Worm (Caenorhabditis elegans) whole organism, L1 larva: ENCODE data around the gene nhr-20.

Experiments
- C04F5.9 ChIP-seq: sonication (generic microtip); optimal IDR thresholded peaks from 2 replicates; lab custom pipeline; 2016; ENCODE audit warnings: missing genetic modification characterization, missing compliant biosample characterization
- C16A3.4 ChIP-seq: fragments of 150-350 bp; optimal IDR thresholded peaks from 2 replicates; lab custom pipeline; 2014; ENCODE audit warnings: missing biosample characterization, missing genetic modification characterization
- C34B4.2 ChIP-seq: sonication (generic microtip); optimal IDR thresholded peaks from 2 replicates; lab custom pipeline; 2017; ENCODE audit warnings: mild to moderate bottlenecking, missing genetic modification characterization, missing compliant biosample characterization
- aha-1 ChIP-seq: fragments of 150-350 bp; optimal IDR thresholded peaks from 2 replicates; lab custom pipeline; 2014; ENCODE audit warnings: missing biosample characterization, missing genetic modification characterization
- alr-1 ChIP-seq: fragments of 200-800 bp; sonication (Bioruptor generic); optimal IDR thresholded peaks from 2 replicates; lab custom pipeline; 2018; ENCODE audit warnings: borderline replicate concordance, mild to moderate bottlenecking, missing genetic modification characterization, missing compliant biosample characterization
- ama-1 ChIP-seq: fragments of 150-350 bp; optimal IDR thresholded peaks from 2 replicates; lab custom pipeline; 2014
- blmp-1 ChIP-seq: fragments of 150-350 bp; optimal IDR thresholded peaks from 2 replicates; lab custom pipeline; 2014; ENCODE audit warnings: missing biosample characterization, missing genetic modification characterization
- ceh-63 ChIP-seq: fragments of 200-800 bp; sonication (Bioruptor generic); optimal IDR thresholded peaks from 2 replicates; lab custom pipeline; 2018; ENCODE audit warnings: mild to moderate bottlenecking, missing genetic modification characterization, missing compliant biosample characterization
- ces-1 ChIP-seq: fragments of 150-350 bp; optimal IDR thresholded peaks from 2 replicates; lab custom pipeline; 2014; ENCODE audit warnings: missing biosample characterization, missing genetic modification reagents, missing genetic modification characterization
- efl-3 ChIP-seq: fragments of 200-800 bp; sonication (Bioruptor generic); optimal IDR thresholded peaks from 2 replicates; lab custom pipeline; 2018; ENCODE audit warnings: mild to moderate bottlenecking, missing genetic modification characterization, missing compliant biosample characterization
- egl-13 ChIP-seq: sonication (generic microtip); optimal IDR thresholded peaks from 2 replicates; lab custom pipeline; 2016; ENCODE audit warnings: missing genotype, missing genetic modification reagents, missing genetic modification characterization, missing compliant biosample characterization
- elt-3 ChIP-seq, 6 experiments: fragments of 150-350 bp in 1 of 6; sonication (generic microtip); optimal IDR thresholded peaks; 2 replicates each; lab custom pipeline; 2017 to 2018; ENCODE audit warnings: missing biosample characterization in 6 of 6, missing genetic modification characterization in 6 of 6, inconsistent platforms in 1 of 6
- ets-5 ChIP-seq: fragments of 200-800 bp; sonication (Bioruptor generic); IDR thresholded peaks from 2 replicates; pipeline ENCODE4 v1.3.6; 2022; ENCODE audit warnings: missing genetic modification characterization, missing compliant biosample characterization
- fkh-10 ChIP-seq: sonication (generic microtip); optimal IDR thresholded peaks from 2 replicates; lab custom pipeline; 2017; ENCODE audit warnings: missing biosample characterization, missing genetic modification reagents, missing genetic modification characterization
- fkh-4 ChIP-seq: sonication (generic microtip); optimal IDR thresholded peaks from 2 replicates; lab custom pipeline; 2016; ENCODE audit warnings: missing compliant biosample characterization, missing genetic modification characterization, borderline replicate concordance
- grh-1 ChIP-seq: fragments of 200-800 bp; sonication (Bioruptor generic); IDR thresholded peaks from 2 replicates; pipeline ENCODE4 v1.3.6; 2022; ENCODE audit warnings: missing genetic modification reagents, missing genetic modification characterization, missing compliant biosample characterization
- hlh-17 ChIP-seq: fragments of 200-800 bp; sonication (Bioruptor generic); optimal IDR thresholded peaks from 2 replicates; lab custom pipeline; 2018; ENCODE audit warnings: missing genetic modification characterization, mild to moderate bottlenecking, missing compliant biosample characterization, moderate library complexity, borderline replicate concordance
- hpl-2 ChIP-seq: fragments of 150-350 bp; optimal IDR thresholded peaks from 2 replicates; lab custom pipeline; 2014; ENCODE audit warnings: missing biosample characterization, missing genetic modification reagents, missing genetic modification characterization
- irx-1 ChIP-seq: sonication (generic microtip); optimal IDR thresholded peaks from 2 replicates; lab custom pipeline; 2016; ENCODE audit warnings: missing genetic modification characterization, missing compliant biosample characterization
- isw-1 ChIP-seq: fragments of 200-800 bp; sonication (Bioruptor generic); IDR thresholded peaks from 2 replicates; pipeline ENCODE4 v1.3.6; 2022; ENCODE audit warnings: missing genetic modification characterization, missing compliant biosample characterization
- jun-1 ChIP-seq: fragments of 150-350 bp; optimal IDR thresholded peaks from 2 replicates; lab custom pipeline; 2014; ENCODE audit warnings: missing biosample characterization, missing genetic modification reagents, missing genetic modification characterization
- lin-13 ChIP-seq: fragments of 150-350 bp; optimal IDR thresholded peaks from 2 replicates; lab custom pipeline; 2014; ENCODE audit warnings: missing biosample characterization, missing genetic modification reagents, missing genetic modification characterization
- lin-35 ChIP-seq, 2 experiments: fragments of 150-350 bp; optimal IDR thresholded peaks; 2 replicates each; lab custom pipeline; 2014; ENCODE audit warnings: missing biosample characterization in 2 of 2, missing genetic modification characterization in 2 of 2, missing genetic modification reagents in 2 of 2
- lin-39 ChIP-seq: fragments of 150-350 bp; optimal IDR thresholded peaks from 2 replicates; lab custom pipeline; 2014; ENCODE audit warnings: missing biosample characterization, missing genetic modification reagents, missing genetic modification characterization
- lir-3 ChIP-seq: sonication (generic microtip); optimal IDR thresholded peaks from 2 replicates; lab custom pipeline; 2016; ENCODE audit warnings: mild to moderate bottlenecking, missing genetic modification characterization, moderate library complexity, missing compliant biosample characterization; ENCODE audit not compliant: poor library complexity
- mab-9 ChIP-seq: fragments of 200-800 bp; sonication (Bioruptor generic); IDR thresholded peaks from 2 replicates; pipeline ENCODE4 v1.3.6; 2022; ENCODE audit warnings: missing genetic modification reagents, missing genetic modification characterization, missing compliant biosample characterization
- mef-2 ChIP-seq: fragments of 150-350 bp; optimal IDR thresholded peaks from 2 replicates; lab custom pipeline; 2014; ENCODE audit warnings: missing biosample characterization, missing genetic modification characterization
- mep-1 ChIP-seq: fragments of 150-350 bp; optimal IDR thresholded peaks from 2 replicates; lab custom pipeline; 2014; ENCODE audit warnings: missing biosample characterization, missing genetic modification characterization
- nhr-11 ChIP-seq: fragments of 150-350 bp; optimal IDR thresholded peaks from 2 replicates; lab custom pipeline; 2014; ENCODE audit warnings: missing biosample characterization, missing genetic modification characterization
- nhr-12 ChIP-seq: sonication (generic microtip); optimal IDR thresholded peaks from 2 replicates; lab custom pipeline; 2017; ENCODE audit warnings: missing biosample characterization, missing genetic modification characterization
- nhr-20 ChIP-seq: sonication (generic microtip); optimal IDR thresholded peaks from 2 replicates; lab custom pipeline; 2016; ENCODE audit warnings: mild to moderate bottlenecking, missing genetic modification characterization, missing compliant biosample characterization
- nhr-77 ChIP-seq: fragments of 150-350 bp; optimal IDR thresholded peaks from 2 replicates; lab custom pipeline; 2014; ENCODE audit warnings: missing biosample characterization, missing genetic modification characterization
- nhr-85 ChIP-seq: sonication (generic microtip); peaks from one replicate; lab custom pipeline; 2016; ENCODE audit warnings: missing genetic modification characterization, inconsistent platforms, missing compliant biosample characterization
- pag-3 ChIP-seq: sonication (generic microtip); optimal IDR thresholded peaks from 2 replicates; lab custom pipeline; 2017; ENCODE audit warnings: missing genetic modification characterization, mild to moderate bottlenecking, missing compliant biosample characterization, antibody characterized with exemption, borderline replicate concordance; ENCODE audit not compliant: insufficient read depth
- pax-3 ChIP-seq: fragments of 200-800 bp; sonication (Bioruptor generic); optimal IDR thresholded peaks from 2 replicates; lab custom pipeline; 2018; ENCODE audit warnings: mild to moderate bottlenecking, missing genetic modification characterization, moderate library complexity, missing compliant biosample characterization
- rnt-1 ChIP-seq: sonication (generic microtip); optimal IDR thresholded peaks from 2 replicates; lab custom pipeline; 2016; ENCODE audit warnings: mild to moderate bottlenecking, missing genetic modification characterization, moderate library complexity, missing compliant biosample characterization
- skn-1 ChIP-seq: fragments of 150-350 bp; optimal IDR thresholded peaks from 2 replicates; lab custom pipeline; 2014; ENCODE audit warnings: missing biosample characterization, missing genetic modification characterization
- snu-23 ChIP-seq: sonication (generic microtip); optimal IDR thresholded peaks from 2 replicates; lab custom pipeline; 2016; ENCODE audit warnings: missing genetic modification characterization, missing compliant biosample characterization
- sup-37 ChIP-seq: fragments of 200-800 bp; sonication (Bioruptor generic); optimal IDR thresholded peaks from 2 replicates; lab custom pipeline; 2018; ENCODE audit warnings: mild to moderate bottlenecking, missing genetic modification characterization, missing compliant biosample characterization
- tlp-1 ChIP-seq: fragments of 150-350 bp; optimal IDR thresholded peaks from 2 replicates; lab custom pipeline; 2014; ENCODE audit warnings: missing biosample characterization, missing genetic modification characterization
- unc-62 ChIP-seq: fragments of 150-350 bp; optimal IDR thresholded peaks from 2 replicates; lab custom pipeline; 2014; ENCODE audit warnings: missing biosample characterization, missing genetic modification reagents, missing genetic modification characterization
- unc-86 ChIP-seq: sonication (generic microtip); optimal IDR thresholded peaks from 2 replicates; lab custom pipeline; 2016; ENCODE audit warnings: missing genetic modification characterization, missing compliant biosample characterization
- unc-98 ChIP-seq: fragments of 200-800 bp; sonication (Bioruptor generic); IDR thresholded peaks from 2 replicates; pipeline ENCODE4 v1.3.6; 2022; ENCODE audit warnings: missing genetic modification characterization, missing compliant biosample characterization
- vab-15 ChIP-seq: sonication (generic microtip); optimal IDR thresholded peaks from 2 replicates; lab custom pipeline; 2017; ENCODE audit warnings: missing genotype, mild to moderate bottlenecking, missing genetic modification characterization, missing compliant biosample characterization
- xbp-1 ChIP-seq: sonication (generic microtip); optimal IDR thresholded peaks from 2 replicates; lab custom pipeline; 2016; ENCODE audit warnings: missing genetic modification characterization, missing compliant biosample characterization
- zag-1 ChIP-seq: fragments of 150-350 bp; optimal IDR thresholded peaks from 2 replicates; lab custom pipeline; 2014; ENCODE audit warnings: missing biosample characterization, missing genetic modification characterization
- zip-4 ChIP-seq: fragments of 200-800 bp; sonication (Bioruptor generic); optimal IDR thresholded peaks from 2 replicates; lab custom pipeline; 2018; ENCODE audit warnings: mild to moderate bottlenecking, missing genetic modification characterization, moderate library complexity, missing compliant biosample characterization
- ztf-4 ChIP-seq: fragments of 150-350 bp; optimal IDR thresholded peaks from 2 replicates; lab custom pipeline; 2014; ENCODE audit warnings: missing biosample characterization, missing genetic modification characterization

nhr-20 gene

ce11 chrIII:4194349-4195110 is 38.5 kb downstream of the nhr-20 start:
- TF ChIP-seq zip-4 (GFP tag; lab: Kevin White, UChicago) (no peak), ztf-4 (tag; lab: Kevin White, UChicago) (peak; percentile 34), aha-1 (tag; lab: Kevin White, UChicago) (no peak), mef-2 (no peak), rnt-1 (tag; lab: Kevin White, UChicago) (peak; percentile 14), unc-86 (tag; lab: Kevin White, UChicago) (no peak), ceh-63 (no peak), mab-9 (0 out of 2 replicates have a peak, but pooled peaks have one; percentile 1), nhr-85 (tag; lab: Kevin White, UChicago) (peak; percentile 72), unc-98 (GFP tag; lab: Robert Waterston, UW) (no peak)

ce11 chrIII:4193659-4194103 is 39.3 kb downstream of the nhr-20 start, which contains the start of gene xbp-1:
TSS of gene xbp-1 (plus strand) at chrIII:4193809.
- TF ChIP-seq C16A3.4 (tag; lab: Kevin White, UChicago) (peak; percentile 79), isw-1 (GFP tag; lab: Robert Waterston, UW) (peak; percentile 79), jun-1 (tag; lab: Kevin White, UChicago) (peak; percentile 94), elt-3 (tag; optimal IDR thresholded peaks at IDR 0.05; lab: Kevin White, UChicago) (peak in 4 of 6 experiments; percentile 25 to 75 (median 64)), vab-15 (tag; lab: Kevin White, UChicago) (peak; percentile 13), ces-1 (no peak), tlp-1 (tag; lab: Kevin White, UChicago) (no peak), nhr-12 (tag; lab: Kevin White, UChicago) (no peak), efl-3 (no peak), pax-3 (tag; lab: Kevin White, UChicago) (peak; percentile 85), ama-1 (lab: Kevin White, UChicago) (peak; percentile 45), lin-39 (no peak), unc-98 (GFP tag; lab: Robert Waterston, UW) (0 out of 2 replicates have a peak, but pooled peaks have one; percentile 31), unc-62 (peak; percentile 4), egl-13 (peak; percentile 68), C04F5.9 (no peak), hlh-17 (GFP tag; lab: Kevin White, UChicago) (no peak), unc-86 (tag; lab: Kevin White, UChicago) (peak; percentile 64), ztf-4 (tag; lab: Kevin White, UChicago) (peak; percentile 66), sup-37 (GFP tag; lab: Kevin White, UChicago) (peak; percentile 49), fkh-4 (tag; lab: Kevin White, UChicago) (no peak), skn-1 (tag; lab: Kevin White, UChicago) (peak; percentile 95), grh-1 (GFP tag; lab: Robert Waterston, UW) (no peak), nhr-85 (tag; lab: Kevin White, UChicago) (peak; percentile 73), snu-23 (peak; percentile 93), mep-1 (tag; lab: Kevin White, UChicago) (peak; percentile 91), mef-2 (no peak), lin-13 (GFP tag; lab: Kevin White, UChicago) (peak; percentile 83), zag-1 (tag; lab: Kevin White, UChicago) (no peak), nhr-20 (peak; percentile 84), lin-35 (GFP tag; optimal IDR thresholded peaks at IDR 0.05; lab: Kevin White, UChicago) (peak; percentile 80 to 87), irx-1 (tag; lab: Kevin White, UChicago) (peak; percentile 45), lir-3 (tag; lab: Kevin White, UChicago) (peak; percentile 59), alr-1 (tag; lab: Kevin White, UChicago) (no peak), pag-3 (tag; lab: Kevin White, UChicago) (no peak), nhr-77 (tag; lab: Kevin White, UChicago) (peak; percentile 84), ets-5 (GFP tag; lab: Robert Waterston, UW) (no peak), fkh-10 (GFP tag; lab: Kevin White, UChicago) (peak; percentile 90), mab-9 (no peak), aha-1 (tag; lab: Kevin White, UChicago) (no peak), hpl-2 (GFP tag; lab: Kevin White, UChicago) (peak; percentile 88), xbp-1 (tag; lab: Kevin White, UChicago) (no peak), C34B4.2 (tag; lab: Kevin White, UChicago) (no peak), nhr-11 (peak; percentile 75), blmp-1 (tag; lab: Kevin White, UChicago) (peak; percentile 82)
